Worm (Caenorhabditis elegans): ENCODE results near the gene C06E2.2.

ce11 chrX:8911077-8911476 is 31.6 kb downstream of the C06E2.2 start, which contains the start of gene cyn-8:
- no peak for TF ChIP-seq him-1 (tag; optimal IDR thresholded peaks at IDR 0.05)
- TF ChIP-seq dao-5 (tag; optimal IDR thresholded peaks at IDR 0.05), result no peak

All from whole organism, L4/young adult.